Worm (Caenorhabditis elegans) whole organism, early embryonic: ENCODE results near the gene srh-97.

ENCODE experiments used
- B0310.2 ChIP-seq: sonication (generic microtip); optimal IDR thresholded peaks from 2 replicates; lab custom pipeline; 2016; ENCODE audit warnings: mild to moderate bottlenecking, missing genetic modification characterization, missing compliant biosample characterization
- F13C5.2 ChIP-seq: sonication (generic microtip); optimal IDR thresholded peaks from 2 replicates; lab custom pipeline; 2017; ENCODE audit warnings: mild to moderate bottlenecking, missing genetic modification characterization, inconsistent platforms, missing compliant biosample characterization
- aly-1 ChIP-seq: sonication (generic microtip); optimal IDR thresholded peaks from 2 replicates; lab custom pipeline; 2016; ENCODE audit warnings: missing genetic modification characterization, missing compliant biosample characterization
- ama-1 ChIP-seq: fragments of 150-350 bp; optimal IDR thresholded peaks from 2 replicates; lab custom pipeline; 2014
- ceh-13 ChIP-seq: fragments of 200-800 bp; sonication (Bioruptor generic); optimal IDR thresholded peaks from 2 replicates; lab custom pipeline; 2018; ENCODE audit warnings: mild to moderate bottlenecking, missing genetic modification characterization, missing compliant biosample characterization
- ceh-36 ChIP-seq: sonication (generic microtip); optimal IDR thresholded peaks from 2 replicates; lab custom pipeline; 2016; ENCODE audit warnings: missing genetic modification characterization, inconsistent platforms, missing compliant biosample characterization
- ets-7 ChIP-seq: sonication (generic microtip); optimal IDR thresholded peaks from 2 replicates; lab custom pipeline; 2016; ENCODE audit warnings: missing genotype, missing genetic modification characterization, missing compliant biosample characterization
- flt-1 ChIP-seq: fragments of 200-800 bp; sonication (Bioruptor generic); IDR thresholded peaks from 2 replicates; pipeline ENCODE4 v1.3.6; 2022; ENCODE audit warnings: missing genetic modification characterization, missing compliant biosample characterization
- hmbx-1 ChIP-seq: sonication (generic microtip); optimal IDR thresholded peaks from 2 replicates; lab custom pipeline; 2016; ENCODE audit warnings: mild to moderate bottlenecking, missing genetic modification characterization, missing compliant biosample characterization
- hmg-4 ChIP-seq: fragments of 200-800 bp; sonication (Bioruptor generic); optimal IDR thresholded peaks from 2 replicates; lab custom pipeline; 2018; ENCODE audit warnings: mild to moderate bottlenecking, missing genetic modification characterization, missing compliant biosample characterization
- hnd-1 ChIP-seq: sonication (generic microtip); optimal IDR thresholded peaks from 2 replicates; lab custom pipeline; 2016; ENCODE audit warnings: missing genetic modification characterization, missing compliant biosample characterization
- pes-1 ChIP-seq: fragments of 200-800 bp; sonication (Bioruptor generic); IDR thresholded peaks from 2 replicates; pipeline ENCODE4 v1.3.6; 2022; ENCODE audit warnings: missing genetic modification reagents, missing genetic modification characterization, missing compliant biosample characterization
- scrt-1 ChIP-seq: fragments of 200-800 bp; sonication (Bioruptor generic); IDR thresholded peaks from 2 replicates; pipeline ENCODE4 v1.3.6; 2022; ENCODE audit warnings: missing genetic modification characterization, missing compliant biosample characterization
- sea-1 ChIP-seq: fragments of 200-800 bp; sonication (Bioruptor generic); conservative IDR thresholded peaks from 2 replicates; pipeline ENCODE4 v1.3.6; 2022; ENCODE audit warnings: missing genetic modification characterization, missing compliant biosample characterization
- tbx-11 ChIP-seq: fragments of 200-800 bp; sonication (Bioruptor generic); IDR thresholded peaks from 2 replicates; pipeline ENCODE4 v1.3.6; 2022; ENCODE audit warnings: missing genetic modification characterization, missing compliant biosample characterization
- tbx-37 ChIP-seq: fragments of 200-800 bp; sonication (Bioruptor generic); conservative IDR thresholded peaks from 2 replicates; pipeline ENCODE4 v1.3.6; 2022; ENCODE audit warnings: missing genetic modification reagents, missing genetic modification characterization, missing compliant biosample characterization
- tra-4 ChIP-seq: sonication (generic microtip); optimal IDR thresholded peaks from 2 replicates; lab custom pipeline; 2017; ENCODE audit warnings: missing genetic modification characterization, missing compliant biosample characterization

srh-97 gene

ce11 chrV:17064676-17065075, 47.8 kb downstream of the srh-97 start, which contains the start of gene srh-255:
Gene srh-255 (plus strand): TSS chrV:17064976.
- TF ChIP-seq scrt-1, result no peak
- TF ChIP-seq aly-1 (tag; lab: Kevin White, UChicago), result no peak
- no peak for TF ChIP-seq F13C5.2 (tag; lab: Kevin White, UChicago)
- TF ChIP-seq ceh-13, result no peak
- no peak for TF ChIP-seq tbx-37
- no peak for TF ChIP-seq ceh-36 (tag; lab: Kevin White, UChicago)
- no peak for TF ChIP-seq ama-1
- no peak for TF ChIP-seq hmbx-1 (tag; lab: Kevin White, UChicago)
- no peak for TF ChIP-seq sea-1 (GFP tag; lab: Robert Waterston, UW)
- no peak for TF ChIP-seq pes-1 (GFP tag; lab: Robert Waterston, UW)
- no peak for TF ChIP-seq tbx-11 (GFP tag; lab: Robert Waterston, UW)
- TF ChIP-seq hmg-4, result no peak
- no peak for TF ChIP-seq tra-4 (tag; lab: Kevin White, UChicago)

- TF ChIP-seq ama-1, result no peak
- TF ChIP-seq scrt-1, result no peak
- TF ChIP-seq ets-7 (tag; lab: Kevin White, UChicago), result no peak
- no peak for TF ChIP-seq sea-1 (GFP tag; lab: Robert Waterston, UW)
- no peak for TF ChIP-seq hnd-1 (tag; lab: Kevin White, UChicago)
- TF ChIP-seq hmbx-1 (tag; lab: Kevin White, UChicago), result no peak
- TF ChIP-seq ceh-13, result no peak
- no peak for TF ChIP-seq tbx-37
- no peak for TF ChIP-seq aly-1 (tag; lab: Kevin White, UChicago)
- TF ChIP-seq flt-1 (GFP tag; lab: Robert Waterston, UW), result no peak
- TF ChIP-seq hmg-4, result no peak
- no peak for TF ChIP-seq tra-4 (tag; lab: Kevin White, UChicago)
- TF ChIP-seq tbx-11 (GFP tag; lab: Robert Waterston, UW), result no peak
- TF ChIP-seq F13C5.2 (tag; lab: Kevin White, UChicago), result no peak
- TF ChIP-seq B0310.2 (tag; lab: Kevin White, UChicago), result no peak
- no peak for TF ChIP-seq ceh-36 (tag; lab: Kevin White, UChicago)
- no peak for TF ChIP-seq pes-1 (GFP tag; lab: Robert Waterston, UW)
These were observed 49.7 kb downstream of the srh-97 start for ce11 chrV:17066634-17067033.

ce11 chrV:17068839-17069238, 52.0 kb downstream of the srh-97 start, which contains the start of gene T05E12.8:
Gene T05E12.8 (plus strand): TSS chrV:17069139.
- TF ChIP-seq F13C5.2 (tag; lab: Kevin White, UChicago) (no peak), aly-1 (tag; lab: Kevin White, UChicago) (no peak), hmg-4 (no peak), scrt-1 (no peak), hnd-1 (tag; lab: Kevin White, UChicago) (no peak), ceh-36 (tag; lab: Kevin White, UChicago) (no peak), B0310.2 (tag; lab: Kevin White, UChicago) (no peak), ets-7 (tag; lab: Kevin White, UChicago) (no peak)
